Fruit fly (Drosophila melanogaster) whole organism, embryonic: ENCODE results near the gene CG13920.

Experiments
- Awh ChIP-seq: fragments of 200-800 bp; sonication (Bioruptor generic); IDR thresholded peaks from 2 replicates; pipeline ENCODE4, ENCODE4 v1.3.6; 2022; ENCODE audit warnings: missing biosample characterization, missing genetic modification characterization
- Bgb ChIP-seq: fragments of 200-800 bp; sonication (Bioruptor generic); IDR thresholded peaks from 2 replicates; pipeline ENCODE4 v1.3.6; 2022; ENCODE audit warnings: missing biosample characterization, missing genetic modification characterization; ENCODE audit not compliant: partially characterized antibody
- CG10366 ChIP-seq: fragments of 200-800 bp; sonication (Bioruptor generic); IDR thresholded peaks from 2 replicates; pipeline ENCODE4 v1.3.6; 2022; ENCODE audit warnings: missing biosample characterization, missing genetic modification characterization
- CG10431 ChIP-seq: fragments of 200-800 bp; sonication (Bioruptor generic); optimal IDR thresholded peaks from 3 replicates; lab custom pipeline; 2018; ENCODE audit warnings: missing biosample characterization, mild to moderate bottlenecking, missing genetic modification characterization
- CG10979 ChIP-seq: fragments of 200-800 bp; sonication (Bioruptor generic); optimal IDR thresholded peaks from 2 replicates; lab custom pipeline; 2018; ENCODE audit warnings: missing biosample characterization, mild to moderate bottlenecking, missing genetic modification characterization, moderate library complexity
- CG11504 ChIP-seq: fragments of 200-800 bp; sonication (Bioruptor generic); optimal IDR thresholded peaks from 3 replicates; lab custom pipeline; 2019; ENCODE audit warnings: missing biosample characterization, mild to moderate bottlenecking, missing genetic modification characterization, moderate library complexity
- CG12104 ChIP-seq: fragments of 200-800 bp; sonication (Bioruptor generic); optimal IDR thresholded peaks from 3 replicates; lab custom pipeline; 2016; ENCODE audit warnings: missing biosample characterization, missing genetic modification characterization
- CG12659 ChIP-seq: fragments of 200-800 bp; sonication (Bioruptor generic); optimal IDR thresholded peaks from 3 replicates; lab custom pipeline; 2017; ENCODE audit warnings: mild to moderate bottlenecking, missing biosample characterization, missing genetic modification reagents, missing genetic modification characterization
- CG13287 ChIP-seq: fragments of 200-800 bp; sonication (Bioruptor generic); IDR thresholded peaks from 2 replicates; pipeline ENCODE4 v1.3.6; 2022; ENCODE audit warnings: missing biosample characterization, missing genetic modification characterization; ENCODE audit not compliant: partially characterized antibody
- CG15011 ChIP-seq: fragments of 200-800 bp; sonication (Bioruptor generic); optimal IDR thresholded peaks from 3 replicates; lab custom pipeline; 2018; ENCODE audit warnings: missing biosample characterization, mild to moderate bottlenecking, missing genetic modification characterization
- CG1602 ChIP-seq: fragments of 200-800 bp; sonication (Bioruptor generic); optimal IDR thresholded peaks from 3 replicates; lab custom pipeline; 2016; ENCODE audit warnings: missing biosample characterization, missing genetic modification characterization
- CG2199 ChIP-seq: fragments of 200-800 bp; sonication (Bioruptor generic); IDR thresholded peaks from 3 replicates; pipeline ENCODE4 v1.3.6; 2022; ENCODE audit warnings: missing biosample characterization, missing genetic modification characterization
- CG31224 ChIP-seq: fragments of 200-800 bp; sonication (Bioruptor generic); IDR thresholded peaks from 2 replicates; pipeline ENCODE4 v1.3.6; 2022; ENCODE audit warnings: missing biosample characterization, missing genetic modification characterization
- CG34422 ChIP-seq: fragments of 200-800 bp; sonication (Bioruptor generic); IDR thresholded peaks from 3 replicates; pipeline ENCODE4 v1.3.6; 2022; ENCODE audit warnings: missing biosample characterization, missing genetic modification characterization
- CG6683 ChIP-seq: fragments of 200-800 bp; sonication (Bioruptor generic); optimal IDR thresholded peaks from 2 replicates; lab custom pipeline; 2017; ENCODE audit warnings: missing biosample characterization, mild to moderate bottlenecking, missing genetic modification characterization, missing genetic modification reagents
- CG6791 ChIP-seq: fragments of 200-800 bp; sonication (Bioruptor generic); IDR thresholded peaks from 3 replicates; pipeline ENCODE4 v1.3.6; 2022; ENCODE audit warnings: missing biosample characterization, missing genetic modification characterization; ENCODE audit not compliant: partially characterized antibody
- CG7556 ChIP-seq: fragments of 200-800 bp; sonication (Bioruptor generic); optimal IDR thresholded peaks from 2 replicates; lab custom pipeline; 2017; ENCODE audit warnings: missing biosample characterization, mild to moderate bottlenecking, missing genetic modification characterization
- CG8765 ChIP-seq: fragments of 200-800 bp; sonication (Bioruptor generic); IDR thresholded peaks from 2 replicates; pipeline ENCODE4 v1.3.6; 2022; ENCODE audit warnings: missing biosample characterization, missing genetic modification characterization
- CG9215 ChIP-seq: fragments of 200-800 bp; sonication (Bioruptor generic); IDR thresholded peaks from 2 replicates; pipeline ENCODE4 v1.3.6; 2022; ENCODE audit warnings: missing biosample characterization, missing genetic modification characterization
- CG9437 ChIP-seq: fragments of 200-800 bp; sonication (Bioruptor generic); optimal IDR thresholded peaks from 2 replicates; lab custom pipeline; 2018; ENCODE audit warnings: missing biosample characterization, mild to moderate bottlenecking, missing genetic modification characterization
- Dp ChIP-seq: fragments of 200-800 bp; sonication (Bioruptor generic); optimal IDR thresholded peaks from 2 replicates; lab custom pipeline; 2018; ENCODE audit warnings: missing biosample characterization, mild to moderate bottlenecking, missing genetic modification characterization, moderate library complexity
- HHEX ChIP-seq: fragments of 200-800 bp; sonication (Bioruptor generic); optimal IDR thresholded peaks from 3 replicates; lab custom pipeline; 2017; ENCODE audit warnings: missing biosample characterization, mild to moderate bottlenecking, missing genetic modification characterization, missing genetic modification reagents
- Hand ChIP-seq: fragments of 200-800 bp; sonication (Bioruptor generic); optimal IDR thresholded peaks from 2 replicates; lab custom pipeline; 2017; ENCODE audit warnings: mild to moderate bottlenecking, missing biosample characterization, missing genetic modification reagents, missing genetic modification characterization
- Hmx ChIP-seq: fragments of 200-800 bp; sonication (Bioruptor generic); optimal IDR thresholded peaks from 2 replicates; lab custom pipeline; 2016; ENCODE audit warnings: missing biosample characterization, missing genetic modification characterization
- Lpt ChIP-seq: fragments of >200 bp; optimal IDR thresholded peaks from 2 replicates; lab custom pipeline; 2018; ENCODE audit warnings: missing biosample characterization, missing genetic modification characterization
- Med ChIP-seq: fragments of 200-800 bp; sonication (Bioruptor generic); peaks from one replicate; lab custom pipeline; 2016; ENCODE audit warnings: missing biosample characterization, missing genetic modification characterization, mild to moderate bottlenecking, inconsistent platforms, moderate library complexity
- Pdp1 ChIP-seq, 2 experiments: fragments of 200-800 bp; sonication (Bioruptor generic); optimal IDR thresholded peaks; 3 replicates each; lab custom pipeline; 2016; ENCODE audit warnings: missing biosample characterization in 2 of 2, missing genetic modification characterization in 2 of 2, mild to moderate bottlenecking in 1 of 2, moderate library complexity in 1 of 2
- Sin3A ChIP-seq: fragments of >200 bp; optimal IDR thresholded peaks from 2 replicates; lab custom pipeline; 2018
- Sry-β ChIP-seq: fragments of 200-800 bp; sonication (Bioruptor generic); optimal IDR thresholded peaks from 2 replicates; lab custom pipeline; 2018; ENCODE audit warnings: missing biosample characterization, mild to moderate bottlenecking, missing genetic modification characterization, moderate library complexity
- Taf1 ChIP-seq: fragments of 200-800 bp; sonication (Bioruptor generic); IDR thresholded peaks from 2 replicates; pipeline ENCODE4 v1.3.6; 2022; ENCODE audit warnings: missing biosample characterization, missing genetic modification characterization
- abd-A ChIP-seq: fragments of 200-800 bp; sonication (Bioruptor generic); optimal IDR thresholded peaks from 3 replicates; lab custom pipeline; 2019; ENCODE audit warnings: missing biosample characterization, mild to moderate bottlenecking, missing genetic modification characterization, moderate library complexity
- al ChIP-seq: fragments of 200-800 bp; sonication (Bioruptor generic); IDR thresholded peaks from 2 replicates; pipeline ENCODE4 v1.3.6; 2022; ENCODE audit warnings: missing biosample characterization, missing genetic modification characterization
- chinmo ChIP-seq: fragments of 200-800 bp; sonication (Bioruptor generic); IDR thresholded peaks from 4 replicates; pipeline ENCODE4 v1.3.6; 2022; ENCODE audit warnings: missing biosample characterization, missing genetic modification characterization; ENCODE audit not compliant: partially characterized antibody
- ci ChIP-seq: fragments of 200-800 bp; sonication (Bioruptor generic); IDR thresholded peaks from 3 replicates; pipeline ENCODE4 v1.3.6; 2022; ENCODE audit warnings: missing biosample characterization, missing genetic modification characterization
- dimm ChIP-seq: fragments of 200-800 bp; sonication (Bioruptor generic); IDR thresholded peaks from 2 replicates; pipeline ENCODE4 v1.3.6; 2022; ENCODE audit warnings: missing biosample characterization, missing genetic modification characterization
- ewg ChIP-seq: fragments of 200-800 bp; sonication (Bioruptor generic); optimal IDR thresholded peaks from 3 replicates; lab custom pipeline; 2017; ENCODE audit warnings: mild to moderate bottlenecking, missing biosample characterization, missing genetic modification reagents, missing genetic modification characterization
- fru ChIP-seq: fragments of >200 bp; optimal IDR thresholded peaks from 2 replicates; lab custom pipeline; 2017
- gsb ChIP-seq: fragments of 200-800 bp; sonication (Bioruptor generic); IDR thresholded peaks from 2 replicates; pipeline ENCODE4 v1.3.6; 2022; ENCODE audit warnings: missing biosample characterization, missing genetic modification characterization
- kni ChIP-seq: fragments of 200-800 bp; sonication (Bioruptor generic); optimal IDR thresholded peaks from 3 replicates; lab custom pipeline; 2017; ENCODE audit warnings: mild to moderate bottlenecking, missing biosample characterization, missing genetic modification reagents, missing genetic modification characterization
- lbe ChIP-seq: fragments of 200-800 bp; sonication (Bioruptor generic); optimal IDR thresholded peaks from 2 replicates; lab custom pipeline; 2016; ENCODE audit warnings: missing biosample characterization, mild to moderate bottlenecking, missing genetic modification characterization
- lmd ChIP-seq: fragments of 200-800 bp; sonication (Bioruptor generic); IDR thresholded peaks from 2 replicates; pipeline ENCODE4 v1.3.6; 2022; ENCODE audit warnings: missing biosample characterization, missing genetic modification characterization
- nerfin-1 ChIP-seq: fragments of 200-800 bp; sonication (Bioruptor generic); optimal IDR thresholded peaks from 3 replicates; lab custom pipeline; 2019; ENCODE audit warnings: missing biosample characterization, mild to moderate bottlenecking, missing genetic modification characterization, moderate library complexity
- nerfin-2 ChIP-seq: fragments of 200-800 bp; sonication (Bioruptor generic); IDR thresholded peaks from 2 replicates; pipeline ENCODE4 v1.3.6; 2022; ENCODE audit warnings: missing biosample characterization, missing genetic modification characterization; ENCODE audit not compliant: partially characterized antibody
- pnt ChIP-seq: fragments of 200-800 bp; sonication (Bioruptor generic); optimal IDR thresholded peaks from 3 replicates; lab custom pipeline; 2016; ENCODE audit warnings: missing biosample characterization, missing genetic modification characterization
- pum ChIP-seq: fragments of 200-800 bp; sonication (Bioruptor generic); optimal IDR thresholded peaks from 2 replicates; lab custom pipeline; 2016; ENCODE audit warnings: missing biosample characterization, missing genetic modification characterization
- rib ChIP-seq: fragments of 200-800 bp; sonication (Bioruptor generic); IDR thresholded peaks from 2 replicates; pipeline ENCODE4 v1.3.6; 2022; ENCODE audit warnings: missing biosample characterization, missing genetic modification characterization
- scrt ChIP-seq: fragments of 200-800 bp; sonication (Bioruptor generic); optimal IDR thresholded peaks from 2 replicates; lab custom pipeline; 2018; ENCODE audit warnings: missing biosample characterization, mild to moderate bottlenecking, missing genetic modification characterization, moderate library complexity
- seq ChIP-seq: fragments of 200-800 bp; sonication (Bioruptor generic); IDR thresholded peaks from 2 replicates; pipeline ENCODE4 v1.3.6; 2022; ENCODE audit warnings: missing biosample characterization, missing genetic modification characterization
- usp ChIP-seq: fragments of >200 bp; optimal IDR thresholded peaks from 2 replicates; lab custom pipeline; 2017; ENCODE audit warnings: missing biosample characterization, missing genetic modification characterization
- wdn ChIP-seq: fragments of 200-800 bp; sonication (Bioruptor generic); IDR thresholded peaks from 2 replicates; pipeline ENCODE4 v1.3.6; 2022; ENCODE audit warnings: missing biosample characterization, missing genetic modification characterization
- zen2 ChIP-seq: fragments of 200-800 bp; sonication (Bioruptor generic); IDR thresholded peaks from 3 replicates; pipeline ENCODE4 v1.3.6; 2022; ENCODE audit warnings: missing biosample characterization, missing genetic modification characterization; ENCODE audit not compliant: partially characterized antibody

The CG13920 gene

DNA sequence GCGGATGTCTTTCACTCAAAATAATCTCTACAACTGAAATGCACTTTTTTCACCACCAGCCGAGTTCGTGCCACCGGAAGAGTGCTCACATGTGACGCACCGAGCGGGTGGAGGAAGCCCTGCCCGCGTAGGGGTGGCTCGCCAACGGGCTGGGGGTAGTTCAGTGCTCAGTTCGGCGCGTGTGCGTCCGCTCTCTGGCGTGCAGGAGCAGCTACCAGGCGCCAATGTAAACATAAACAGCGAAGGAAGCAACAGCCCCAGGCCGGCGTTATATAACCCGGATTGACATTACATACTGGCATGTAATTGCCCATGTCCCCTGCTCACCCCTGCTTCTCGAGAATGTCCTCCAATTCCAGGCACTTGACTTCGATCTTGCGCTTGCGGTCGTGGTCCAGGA is 15.5 kb downstream of the CG13920 start:
- TF ChIP-seq CG10431 (GFP tag; lab: Kevin White, UChicago) (no peak), CG10366 (GFP tag; lab: Robert Waterston, UW) (no peak), Hand (GFP tag; lab: Kevin White, UChicago) (peak; percentile 5), dimm (GFP tag; lab: Robert Waterston, UW) (no peak), wdn (GFP tag; lab: Robert Waterston, UW) (no peak), CG1602 (GFP tag; lab: Kevin White, UChicago) (no peak), Bgb (GFP tag; lab: Robert Waterston, UW) (0 out of 2 replicates have a peak, but pooled peaks have one; percentile 11), CG31224 (GFP tag; lab: Robert Waterston, UW) (peak; percentile 99), lmd (GFP tag; lab: Robert Waterston, UW) (no peak), ci (GFP tag; lab: Robert Waterston, UW) (0 out of 3 replicates have a peak, but pooled peaks have one; percentile 13), scrt (peak; percentile 96), Pdp1 (GFP tag; optimal IDR thresholded peaks at IDR 0.05; lab: Kevin White, UChicago) (peak in 1 of 2 experiments; percentile 92), kni (GFP tag; lab: Kevin White, UChicago) (no peak), fru (lab: Kevin White, UChicago) (no peak), CG15011 (no peak), CG11504 (tag; lab: Kevin White, UChicago) (no peak), CG8765 (GFP tag; lab: Robert Waterston, UW) (no peak), Awh (GFP tag; lab: Robert Waterston, UW) (0 out of 2 replicates have a peak, but pooled peaks have one; percentile 10), chinmo (GFP tag; lab: Robert Waterston, UW) (0 out of 4 replicates have a peak, but pooled peaks have one; percentile 53), CG9215 (GFP tag; lab: Robert Waterston, UW) (no peak), ewg (peak; percentile 84), rib (no peak), CG12659 (GFP tag; lab: Kevin White, UChicago) (no peak), CG7556 (GFP tag; lab: Kevin White, UChicago) (no peak), CG34422 (GFP tag; lab: Robert Waterston, UW) (peak; percentile 26; the same call in 1 of the 3 replicates), nerfin-1 (tag; lab: Kevin White, UChicago) (peak; percentile 21), seq (GFP tag; lab: Robert Waterston, UW) (peak; percentile 86), CG6791 (GFP tag; lab: Robert Waterston, UW) (0 out of 3 replicates have a peak, but pooled peaks have one; percentile 28), HHEX (no peak), zen2 (GFP tag; lab: Robert Waterston, UW) (peak; percentile 52; the same call in 2 of the 3 replicates), al (GFP tag; lab: Robert Waterston, UW) (no peak), abd-A (peak; percentile 27)

DNA sequence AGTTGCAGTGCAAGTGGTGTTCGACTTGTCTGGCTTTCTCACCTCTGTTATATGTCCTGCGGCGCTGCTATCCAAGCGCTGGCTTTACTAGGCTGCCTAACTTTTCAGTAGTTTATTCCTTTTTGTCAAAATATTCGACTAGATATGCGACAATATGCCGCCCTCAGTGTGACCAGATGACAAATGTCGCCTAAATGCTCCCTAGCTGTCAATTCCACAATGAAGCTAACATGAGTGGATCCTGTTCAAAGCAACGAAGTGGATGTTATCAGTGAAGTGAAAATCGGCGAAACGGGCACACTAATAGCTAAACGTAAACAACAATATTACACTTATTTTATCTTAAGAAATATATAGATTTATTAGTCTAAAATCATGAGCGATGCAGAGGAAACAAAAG is 16.1 kb downstream of the CG13920 start, which contains the start of the genes Srrm234 and CG7974:
Srrm234 (minus strand) TSS at position 189 of the 400 bp plus-strand sequence.
CG7974 (plus strand) TSS at position 263 of the 400 bp plus-strand sequence.
- TF ChIP-seq nerfin-2 (GFP tag; lab: Robert Waterston, UW): no peak
- peak; percentile 50 for TF ChIP-seq Sin3A (lab: Kevin White, UChicago)
- no peak for TF ChIP-seq gsb (GFP tag; lab: Robert Waterston, UW)
- TF ChIP-seq Dp (GFP tag; lab: Kevin White, UChicago): peak; percentile 43
- no peak for TF ChIP-seq CG12104 (GFP tag; lab: Kevin White, UChicago)
- no peak for TF ChIP-seq CG6683 (GFP tag; lab: Kevin White, UChicago)
- no peak for TF ChIP-seq pum (GFP tag; lab: Kevin White, UChicago)
- TF ChIP-seq CG10979 (tag; lab: Kevin White, UChicago): peak; percentile 6
- TF ChIP-seq CG9437 (GFP tag; lab: Kevin White, UChicago): peak; percentile 83
- TF ChIP-seq Lpt (GFP tag; lab: Kevin White, UChicago): no peak
- TF ChIP-seq Taf1 (GFP tag; lab: Robert Waterston, UW): no peak
- no peak for TF ChIP-seq Hmx (GFP tag; lab: Kevin White, UChicago)
- TF ChIP-seq usp: no peak
- TF ChIP-seq CG13287 (GFP tag; lab: Robert Waterston, UW): peak; percentile 69
- peak; percentile 50 for TF ChIP-seq Sry-β (GFP tag; lab: Kevin White, UChicago)
- TF ChIP-seq CG2199 (GFP tag; lab: Robert Waterston, UW): no peak
- TF ChIP-seq Med (GFP tag; lab: Kevin White, UChicago): peak; percentile 78
- TF ChIP-seq lbe: peak; percentile 31
- no peak for TF ChIP-seq CG7556 (GFP tag; lab: Kevin White, UChicago)
- no peak for TF ChIP-seq pnt (GFP tag; lab: Kevin White, UChicago)
